Worm (Caenorhabditis elegans): ENCODE measurements around the gene T13C2.7.

DNA sequence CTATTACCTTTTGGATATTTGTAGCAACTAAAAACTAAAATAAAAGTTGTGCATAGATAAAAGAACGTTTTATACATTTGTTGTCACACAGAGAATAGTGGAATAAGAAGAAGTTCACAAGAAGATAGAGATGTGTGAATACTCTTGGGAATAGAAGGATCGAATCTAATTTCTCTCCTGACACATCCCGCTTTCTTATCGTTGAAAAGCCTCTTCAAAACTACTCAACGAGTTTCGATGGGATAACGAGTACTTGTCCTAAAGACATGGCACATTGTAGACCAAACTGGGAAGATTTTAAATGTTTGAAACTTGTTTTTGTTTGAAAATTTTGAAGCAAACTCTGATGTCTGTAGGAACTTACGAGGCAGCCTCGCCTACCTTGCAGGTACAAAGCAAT is 6.7 kb upstream of the T13C2.7 start:
- TF ChIP-seq hlh-13 (GFP tag; optimal IDR thresholded peaks at IDR 0.05) = no peak
- no peak for TF ChIP-seq fkh-10 (GFP tag; optimal IDR thresholded peaks at IDR 0.05)
- no peak for TF ChIP-seq syd-9 (tag; optimal IDR thresholded peaks at IDR 0.05)
- no peak for TF ChIP-seq ama-1 (optimal IDR thresholded peaks at IDR 0.05)
- no peak for TF ChIP-seq gmeb-2 (tag; optimal IDR thresholded peaks at IDR 0.05)
- no peak for TF ChIP-seq ceh-14 (tag; optimal IDR thresholded peaks at IDR 0.05)
- no peak for TF ChIP-seq ttx-3 (tag; optimal IDR thresholded peaks at IDR 0.05)
- TF ChIP-seq ceh-31 (tag; optimal IDR thresholded peaks at IDR 0.05) = no peak
- TF ChIP-seq K02D7.2 (tag; optimal IDR thresholded peaks at IDR 0.05) = no peak
- TF ChIP-seq pax-1 (tag; optimal IDR thresholded peaks at IDR 0.05) = no peak

All from whole organism, late embryonic.